Worm (Caenorhabditis elegans): ENCODE data around the gene T16A1.4.

DNA sequence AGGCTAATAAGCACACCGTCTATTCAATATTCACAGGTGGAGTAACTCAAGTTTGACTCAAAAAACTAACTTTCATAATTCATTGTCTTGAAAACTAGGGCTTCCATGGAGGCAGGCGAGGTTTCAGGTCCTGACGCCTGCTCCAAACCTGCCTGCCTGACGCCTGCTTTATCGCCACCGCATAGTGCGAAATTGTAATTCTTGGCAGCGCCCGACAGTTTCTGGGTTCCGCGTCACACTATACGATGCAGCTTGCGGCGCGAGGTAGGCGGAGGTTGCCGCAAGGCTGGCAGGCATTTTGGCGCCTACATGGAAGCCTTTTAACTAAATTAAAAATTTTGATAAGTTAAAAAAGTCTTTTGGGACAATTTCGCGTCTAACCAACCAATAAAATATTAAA, 5.8 kb downstream of the T16A1.4 start:
- TF ChIP-seq ama-1 (optimal IDR thresholded peaks at IDR 0.05): no peak
- no peak for TF ChIP-seq F13C5.2 (tag; optimal IDR thresholded peaks at IDR 0.05)
- no peak for TF ChIP-seq tbx-11 (GFP tag; IDR thresholded peaks at IDR 0.05)
- TF ChIP-seq pes-1 (GFP tag; IDR thresholded peaks at IDR 0.05): no peak
- no peak for TF ChIP-seq ets-7 (tag; optimal IDR thresholded peaks at IDR 0.05)
- no peak for TF ChIP-seq sea-1 (GFP tag; conservative IDR thresholded peaks at IDR 0.05)
- TF ChIP-seq ceh-13 (GFP tag; optimal IDR thresholded peaks at IDR 0.05): no peak
- no peak for TF ChIP-seq tbx-37 (GFP tag; conservative IDR thresholded peaks at IDR 0.05)
- no peak for TF ChIP-seq ceh-36 (tag; optimal IDR thresholded peaks at IDR 0.05)
- no peak for TF ChIP-seq flt-1 (GFP tag; IDR thresholded peaks at IDR 0.05)
- no peak for TF ChIP-seq hmg-4 (GFP tag; optimal IDR thresholded peaks at IDR 0.05)
- no peak for TF ChIP-seq hnd-1 (tag; optimal IDR thresholded peaks at IDR 0.05)
- TF ChIP-seq tra-4 (tag; optimal IDR thresholded peaks at IDR 0.05): no peak
- no peak for TF ChIP-seq hmbx-1 (tag; optimal IDR thresholded peaks at IDR 0.05)

Measured in whole organism, early embryonic.